Fruit fly (Drosophila melanogaster): ENCODE measurements around the gene sog.

sog gene

dm6 chrX:15574384-15574783 lies 58.9 kb downstream of the sog start, which contains the start of gene CG9213 (continued):
- TF ChIP-seq CG7271 (tag; optimal IDR thresholded peaks at IDR 0.05) (no peak), CG6272 (GFP tag; IDR thresholded peaks at IDR 0.05) (0 out of 2 replicates have a peak, but pooled peaks have one; percentile 7), stwl (tag; optimal IDR thresholded peaks at IDR 0.05) (peak; percentile 34), CG7963 (GFP tag; IDR thresholded peaks at IDR 0.05; ENCODE audit: partially characterized antibody) (peak; percentile 49; the same call in 1 of the 3 replicates), NfI (GFP tag; optimal IDR thresholded peaks at IDR 0.05) (peak; percentile 13), CG32532 (GFP tag; IDR thresholded peaks at IDR 0.05) (peak; percentile 48; the same call in 1 of the 2 replicates), Dip2 (GFP tag; IDR thresholded peaks at IDR 0.05) (no peak), gsb-n (tag; optimal IDR thresholded peaks at IDR 0.05) (no peak), BEAF-32 (GFP tag; optimal IDR thresholded peaks at IDR 0.05) (peak; percentile 78), inv (GFP tag; IDR thresholded peaks at IDR 0.05; ENCODE audit: partially characterized antibody) (peak; percentile 70), Abd-B (GFP tag; optimal IDR thresholded peaks at IDR 0.05) (no peak), CG1603 (tag; optimal IDR thresholded peaks at IDR 0.05) (peak; percentile 39), CG16813 (GFP tag; IDR thresholded peaks at IDR 0.05; ENCODE audit: partially characterized antibody) (peak; percentile 77), ham (GFP tag; IDR thresholded peaks at IDR 0.05) (no peak), dm (GFP tag; optimal IDR thresholded peaks at IDR 0.05) (peak; percentile 9), Sry-δ (GFP tag; optimal IDR thresholded peaks at IDR 0.05) (peak; percentile 84), CG8359 (GFP tag; optimal IDR thresholded peaks at IDR 0.05; ENCODE audit: borderline replicate concordance) (no peak), vnd (GFP tag; IDR thresholded peaks at IDR 0.05; ENCODE audit: partially characterized antibody) (peak; percentile 72), lov (optimal IDR thresholded peaks at IDR 0.05) (no peak), lov (GFP tag; IDR thresholded peaks at IDR 0.05) (no peak), CG18764 (GFP tag; optimal IDR thresholded peaks at IDR 0.05) (no peak), cg (GFP tag; optimal IDR thresholded peaks at IDR 0.05) (no peak), CG8388 (GFP tag; optimal IDR thresholded peaks at IDR 0.05) (no peak), pita (GFP tag; optimal IDR thresholded peaks at IDR 0.05) (no peak), amos (GFP tag; IDR thresholded peaks at IDR 0.05; ENCODE audit: partially characterized antibody) (peak; percentile 84), CG30020 (tag; optimal IDR thresholded peaks at IDR 0.05) (no peak)

dm6 chrX:15571939-15572338 lies 61.3 kb downstream of the sog start, which contains the start of gene CG15643:
CG15643 (minus strand) TSS chrX:15572149.
- TF ChIP-seq CG13624 (GFP tag; optimal IDR thresholded peaks at IDR 0.05) (no peak), CG14710 (tag; optimal IDR thresholded peaks at IDR 0.05) (peak; percentile 4), pzg (GFP tag; optimal IDR thresholded peaks at IDR 0.05) (peak; percentile 20), Myb (GFP tag; optimal IDR thresholded peaks at IDR 0.05) (peak; percentile 37), CHES-1-like (GFP tag; optimal IDR thresholded peaks at IDR 0.05) (no peak), HLHmδ (GFP tag; optimal IDR thresholded peaks at IDR 0.05) (no peak), so (GFP tag; IDR thresholded peaks at IDR 0.05) (no peak), CG12391 (tag; optimal IDR thresholded peaks at IDR 0.05) (no peak), BEAF-32 (GFP tag; optimal IDR thresholded peaks at IDR 0.05) (peak; percentile 18), Trl (optimal IDR thresholded peaks at IDR 0.05) (no peak), Trl (GFP tag; optimal IDR thresholded peaks at IDR 0.05) (no peak), CG2116 (GFP tag; optimal IDR thresholded peaks at IDR 0.05) (peak; percentile 32), Xbp1 (GFP tag; optimal IDR thresholded peaks at IDR 0.05) (no peak), lbe (GFP tag; optimal IDR thresholded peaks at IDR 0.05) (peak; percentile 60), CG4820 (GFP tag; optimal IDR thresholded peaks at IDR 0.05) (no peak), CG7987 (GFP tag; optimal IDR thresholded peaks at IDR 0.05) (no peak), GATAe (GFP tag; conservative IDR thresholded peaks at IDR 0.05) (no peak), jing (GFP tag; optimal IDR thresholded peaks at IDR 0.05) (no peak), sc (optimal IDR thresholded peaks at IDR 0.05) (no peak), sc (GFP tag; optimal IDR thresholded peaks at IDR 0.05) (no peak), CG11723 (GFP tag; optimal IDR thresholded peaks at IDR 0.05) (no peak), Dref (GFP tag; IDR thresholded peaks at IDR 0.05) (peak; percentile 60), zfh1 (GFP tag; IDR thresholded peaks at IDR 0.05) (no peak), zfh2 (GFP tag; optimal IDR thresholded peaks at IDR 0.05) (no peak), crp (GFP tag; optimal IDR thresholded peaks at IDR 0.05) (peak in 1 of 2 experiments; percentile 84), CG4617 (GFP tag; optimal IDR thresholded peaks at IDR 0.05; ENCODE audit: borderline replicate concordance) (peak; percentile 8)
